Worm (Caenorhabditis elegans) whole organism, L2 larva: Measurements from ENCODE around the gene B0244.10.

Source experiments
- C34F6.9 ChIP-seq: fragments of 150-350 bp; optimal IDR thresholded peaks from 2 replicates; lab custom pipeline; 2014; ENCODE audit warnings: missing biosample characterization, missing genetic modification characterization
- F13H6.1 ChIP-seq: sonication (generic microtip); optimal IDR thresholded peaks from 2 replicates; lab custom pipeline; 2016; ENCODE audit warnings: missing genetic modification characterization, missing compliant biosample characterization
- R02D3.7 ChIP-seq: fragments of 150-350 bp; optimal IDR thresholded peaks from 2 replicates; lab custom pipeline; 2014; ENCODE audit warnings: missing biosample characterization, missing genetic modification characterization
- Y55F3AM.14 ChIP-seq: fragments of 200-800 bp; sonication (Bioruptor generic); optimal IDR thresholded peaks from 2 replicates; lab custom pipeline; 2018; ENCODE audit warnings: mild to moderate bottlenecking, missing genetic modification characterization, missing compliant biosample characterization
- ZK546.5 ChIP-seq: sonication (generic microtip); optimal IDR thresholded peaks from 2 replicates; lab custom pipeline; 2017; ENCODE audit warnings: missing biosample characterization, missing genetic modification characterization
- alr-1 ChIP-seq: fragments of 150-350 bp; optimal IDR thresholded peaks from 2 replicates; lab custom pipeline; 2014; ENCODE audit warnings: missing biosample characterization, missing genetic modification characterization
- aly-2 ChIP-seq: fragments of 150-350 bp; optimal IDR thresholded peaks from 2 replicates; lab custom pipeline; 2014; ENCODE audit warnings: missing biosample characterization, missing genetic modification characterization
- ama-1 ChIP-seq: fragments of 150-350 bp; optimal IDR thresholded peaks from 2 replicates; lab custom pipeline; 2018; ENCODE audit warnings: inconsistent platforms
- blmp-1 ChIP-seq: sonication (generic microtip); optimal IDR thresholded peaks from 2 replicates; lab custom pipeline; 2017; ENCODE audit warnings: missing genetic modification characterization, mild to moderate bottlenecking, missing compliant biosample characterization, antibody characterized with exemption, moderate library complexity; ENCODE audit not compliant: insufficient read depth
- ceh-16 ChIP-seq: fragments of 150-350 bp; optimal IDR thresholded peaks from 2 replicates; lab custom pipeline; 2014; ENCODE audit warnings: missing biosample characterization, missing genetic modification characterization
- ceh-82 ChIP-seq: fragments of 150-350 bp; optimal IDR thresholded peaks from 2 replicates; lab custom pipeline; 2014; ENCODE audit warnings: missing biosample characterization, missing genetic modification characterization
- crh-2 ChIP-seq: sonication (generic microtip); optimal IDR thresholded peaks from 2 replicates; lab custom pipeline; 2017; ENCODE audit warnings: missing biosample characterization, missing genetic modification characterization
- dmd-4 ChIP-seq: sonication (generic microtip); optimal IDR thresholded peaks from 2 replicates; lab custom pipeline; 2017; ENCODE audit warnings: missing biosample characterization, missing genetic modification characterization
- egl-27 ChIP-seq: sonication (generic microtip); optimal IDR thresholded peaks from 3 replicates; lab custom pipeline; 2017; ENCODE audit warnings: missing biosample characterization, missing genetic modification reagents, missing genetic modification characterization
- elt-1 ChIP-seq: fragments of 150-350 bp; optimal IDR thresholded peaks from 2 replicates; lab custom pipeline; 2014; ENCODE audit warnings: missing biosample characterization, missing genetic modification characterization
- elt-3 ChIP-seq: sonication (generic microtip); optimal IDR thresholded peaks from 2 replicates; lab custom pipeline; 2017; ENCODE audit warnings: missing biosample characterization, missing genetic modification characterization
- fos-1 ChIP-seq: fragments of 150-350 bp; optimal IDR thresholded peaks from 2 replicates; lab custom pipeline; 2014; ENCODE audit warnings: missing biosample characterization, missing genetic modification characterization
- gmeb-1 ChIP-seq: fragments of 150-350 bp; optimal IDR thresholded peaks from 2 replicates; lab custom pipeline; 2014; ENCODE audit warnings: missing biosample characterization, missing genetic modification characterization
- lin-11 ChIP-seq: fragments of 150-350 bp; sonication (generic microtip); optimal IDR thresholded peaks from 2 replicates; lab custom pipeline; 2014; ENCODE audit warnings: missing biosample characterization, missing genetic modification characterization, inconsistent platforms, mixed read lengths
- lin-13 ChIP-seq: fragments of 150-350 bp; optimal IDR thresholded peaks from 2 replicates; lab custom pipeline; 2014; ENCODE audit warnings: missing biosample characterization, missing genetic modification reagents, missing genetic modification characterization
- lin-39 ChIP-seq: fragments of 150-350 bp; optimal IDR thresholded peaks from 2 replicates; lab custom pipeline; 2014; ENCODE audit warnings: missing biosample characterization, missing genetic modification reagents, missing genetic modification characterization
- lsy-2 ChIP-seq, 2 experiments: fragments of 150-350 bp in 1 of 2; sonication (generic microtip) in 1 of 2; optimal IDR thresholded peaks; 2 replicates each; lab custom pipeline; 2014 to 2017; ENCODE audit warnings: missing biosample characterization in 2 of 2, missing genetic modification characterization in 2 of 2
- mab-5 ChIP-seq: fragments of 150-350 bp; optimal IDR thresholded peaks from 2 replicates; lab custom pipeline; 2014; ENCODE audit warnings: missing biosample characterization, missing genetic modification characterization
- mbf-1 ChIP-seq: sonication (generic microtip); optimal IDR thresholded peaks from 2 replicates; lab custom pipeline; 2017; ENCODE audit warnings: missing biosample characterization, missing genetic modification characterization
- mdl-1 ChIP-seq, 2 experiments: fragments of 150-350 bp in 1 of 2; sonication (generic microtip) in 1 of 2; optimal IDR thresholded peaks; 2 replicates each; lab custom pipeline; 2017; ENCODE audit warnings: missing biosample characterization in 2 of 2, missing genetic modification characterization in 2 of 2
- nhr-10 ChIP-seq: sonication (generic microtip); optimal IDR thresholded peaks from 2 replicates; lab custom pipeline; 2017; ENCODE audit warnings: missing biosample characterization, missing genetic modification characterization
- nhr-11 ChIP-seq: fragments of 150-350 bp; optimal IDR thresholded peaks from 2 replicates; lab custom pipeline; 2014; ENCODE audit warnings: missing biosample characterization, missing genetic modification characterization
- nhr-12 ChIP-seq: fragments of 150-350 bp; optimal IDR thresholded peaks from 2 replicates; lab custom pipeline; 2014; ENCODE audit warnings: missing biosample characterization, missing genetic modification characterization
- nhr-129 ChIP-seq: fragments of 150-350 bp; optimal IDR thresholded peaks from 2 replicates; lab custom pipeline; 2014; ENCODE audit warnings: missing biosample characterization, missing genetic modification characterization
- nhr-21 ChIP-seq: fragments of 150-350 bp; optimal IDR thresholded peaks from 2 replicates; lab custom pipeline; 2014; ENCODE audit warnings: missing biosample characterization, missing genetic modification characterization
- nhr-23 ChIP-seq: fragments of 150-350 bp; optimal IDR thresholded peaks from 2 replicates; lab custom pipeline; 2014; ENCODE audit warnings: missing biosample characterization, missing genetic modification reagents, missing genetic modification characterization
- nhr-237 ChIP-seq: fragments of 150-350 bp; optimal IDR thresholded peaks from 2 replicates; lab custom pipeline; 2014; ENCODE audit warnings: missing biosample characterization, missing genetic modification characterization
- nhr-25 ChIP-seq: fragments of 150-350 bp; sonication (generic microtip); optimal IDR thresholded peaks from 3 replicates; lab custom pipeline; 2014; ENCODE audit warnings: missing biosample characterization, missing genetic modification characterization
- nhr-6 ChIP-seq: fragments of 150-350 bp; optimal IDR thresholded peaks from 2 replicates; lab custom pipeline; 2014; ENCODE audit warnings: missing biosample characterization, missing genetic modification characterization
- nhr-77 ChIP-seq: fragments of 150-350 bp; optimal IDR thresholded peaks from 2 replicates; lab custom pipeline; 2014; ENCODE audit warnings: missing biosample characterization, missing genetic modification characterization
- peb-1 ChIP-seq: fragments of 150-350 bp; optimal IDR thresholded peaks from 2 replicates; lab custom pipeline; 2014; ENCODE audit warnings: missing biosample characterization, missing genetic modification characterization
- sem-4 ChIP-seq: fragments of 150-350 bp; optimal IDR thresholded peaks from 2 replicates; lab custom pipeline; 2014; ENCODE audit warnings: missing biosample characterization, missing genetic modification reagents, missing genetic modification characterization
- skn-1 ChIP-seq: sonication (generic microtip); optimal IDR thresholded peaks from 2 replicates; lab custom pipeline; 2017; ENCODE audit warnings: missing biosample characterization, missing genetic modification characterization
- sma-3 ChIP-seq: sonication (generic microtip); optimal IDR thresholded peaks from 2 replicates; lab custom pipeline; 2016; ENCODE audit warnings: missing genetic modification reagents, missing genetic modification characterization, missing compliant biosample characterization
- sma-9 ChIP-seq, 2 experiments: fragments of 150-350 bp in 1 of 2; sonication (generic microtip) in 1 of 2; optimal IDR thresholded peaks; 2 replicates each; lab custom pipeline; 2014 to 2016; ENCODE audit warnings: missing genetic modification characterization in 2 of 2, mild to moderate bottlenecking in 1 of 2, missing biosample characterization in 1 of 2, missing compliant biosample characterization in 1 of 2, missing genetic modification reagents in 1 of 2, moderate library complexity in 1 of 2
- snpc-4 ChIP-seq: fragments of 150-350 bp; optimal IDR thresholded peaks from 2 replicates; lab custom pipeline; 2014; ENCODE audit warnings: missing biosample characterization, missing genetic modification characterization
- unc-39 ChIP-seq: fragments of 150-350 bp; optimal IDR thresholded peaks from 2 replicates; lab custom pipeline; 2014; ENCODE audit warnings: missing biosample characterization, missing genetic modification characterization
- unc-55 ChIP-seq: fragments of 150-350 bp; sonication (generic microtip); optimal IDR thresholded peaks from 3 replicates; lab custom pipeline; 2014; ENCODE audit warnings: missing biosample characterization, missing genetic modification reagents, missing genetic modification characterization
- unc-62 ChIP-seq: fragments of 150-350 bp; optimal IDR thresholded peaks from 2 replicates; lab custom pipeline; 2014; ENCODE audit warnings: missing biosample characterization, missing genetic modification reagents, missing genetic modification characterization
- zag-1 ChIP-seq: fragments of 150-350 bp; optimal IDR thresholded peaks from 2 replicates; lab custom pipeline; 2014; ENCODE audit warnings: missing biosample characterization, missing genetic modification characterization
- ztf-1 ChIP-seq: fragments of 200-800 bp; sonication (Bioruptor generic); conservative IDR thresholded peaks from 2 replicates; pipeline ENCODE4 v1.3.6; 2022; ENCODE audit warnings: missing genetic modification characterization, missing compliant biosample characterization
- ztf-11 ChIP-seq: sonication (generic microtip); optimal IDR thresholded peaks from 2 replicates; lab custom pipeline; 2017; ENCODE audit warnings: missing biosample characterization, missing genetic modification characterization
- ztf-4 ChIP-seq: fragments of 150-350 bp; optimal IDR thresholded peaks from 2 replicates; lab custom pipeline; 2014; ENCODE audit warnings: missing biosample characterization, missing genetic modification characterization

B0244.10 gene

DNA sequence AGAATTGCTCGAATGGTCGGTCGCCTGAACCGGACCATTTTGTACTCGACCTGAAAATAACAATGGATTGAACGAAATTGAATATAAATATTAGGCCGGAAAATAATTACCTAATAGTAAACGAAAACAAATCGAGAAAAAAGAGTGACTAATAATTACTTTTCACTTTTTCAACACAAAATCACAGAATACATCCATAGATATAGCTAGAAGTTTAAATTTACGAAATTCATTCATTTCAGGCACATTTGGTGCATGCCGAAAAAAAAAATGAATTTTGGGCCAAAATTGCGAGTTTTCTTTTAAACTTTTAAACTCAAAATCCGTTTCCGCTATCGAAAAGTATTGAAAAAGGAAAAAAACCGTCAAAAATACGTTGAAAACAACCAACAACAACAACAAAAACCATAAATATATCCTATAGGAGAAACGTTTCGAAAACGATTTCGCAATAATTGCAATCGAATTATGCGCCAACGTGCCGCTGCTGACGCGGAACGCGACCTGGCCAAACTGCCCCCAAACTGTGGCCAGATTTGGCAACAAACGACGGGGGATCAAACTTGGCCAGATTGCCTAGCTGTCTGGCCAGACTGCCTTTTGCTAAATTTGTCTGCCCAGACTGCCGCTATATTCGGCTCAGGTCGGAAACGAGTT, 50.4 kb downstream of the B0244.10 start, which contains the start of gene Y37B11A.3:
Y37B11A.3 (minus strand) TSS at position 51 of the 657 bp plus-strand sequence.
- TF ChIP-seq mdl-1 (tag; optimal IDR thresholded peaks at IDR 0.05; lab: Kevin White, UChicago) (no peak), lin-13 (GFP tag; lab: Kevin White, UChicago) (peak; percentile 67), unc-55 (GFP tag; lab: Kevin White, UChicago) (peak; percentile 82), crh-2 (tag; lab: Kevin White, UChicago) (peak; percentile 63), snpc-4 (tag; lab: Kevin White, UChicago) (peak; percentile 15), ztf-4 (tag; lab: Kevin White, UChicago) (peak; percentile 46), ceh-82 (peak; percentile 7), nhr-11 (tag; lab: Kevin White, UChicago) (no peak), lin-11 (tag; lab: Kevin White, UChicago) (peak; percentile 71), nhr-25 (tag; lab: Kevin White, UChicago) (peak; percentile 76), ama-1 (lab: Kevin White, UChicago) (no peak), Y55F3AM.14 (no peak), nhr-21 (tag; lab: Kevin White, UChicago) (peak; percentile 55), unc-39 (tag; lab: Kevin White, UChicago) (no peak), nhr-6 (tag; lab: Kevin White, UChicago) (no peak), nhr-12 (tag; lab: Kevin White, UChicago) (no peak), F13H6.1 (peak; percentile 61), sem-4 (tag; lab: Kevin White, UChicago) (peak; percentile 58), lsy-2 (tag; optimal IDR thresholded peaks at IDR 0.05; lab: Kevin White, UChicago) (peak; percentile 81 to 83), ceh-16 (tag; lab: Kevin White, UChicago) (no peak), aly-2 (no peak), mbf-1 (no peak), mab-5 (peak; percentile 33), sma-3 (peak; percentile 81), ztf-1 (GFP tag; lab: Robert Waterston, UW) (no peak), C34F6.9 (tag; lab: Kevin White, UChicago) (peak; percentile 84), nhr-77 (tag; lab: Kevin White, UChicago) (no peak), unc-62 (GFP tag; lab: Kevin White, UChicago) (no peak), R02D3.7 (tag; lab: Kevin White, UChicago) (peak; percentile 35), zag-1 (tag; lab: Kevin White, UChicago) (peak; percentile 23), gmeb-1 (tag; lab: Kevin White, UChicago) (peak; percentile 84), egl-27 (peak; percentile 27), elt-3 (tag; lab: Kevin White, UChicago) (no peak), dmd-4 (no peak), nhr-129 (tag; lab: Kevin White, UChicago) (peak; percentile 71), blmp-1 (tag; lab: Kevin White, UChicago) (peak; percentile 19), skn-1 (tag; lab: Kevin White, UChicago) (no peak), ZK546.5 (tag; lab: Kevin White, UChicago) (no peak), elt-1 (no peak), peb-1 (no peak), nhr-10 (tag; lab: Kevin White, UChicago) (no peak), nhr-23 (tag; lab: Kevin White, UChicago) (no peak), fos-1 (peak; percentile 19), alr-1 (tag; lab: Kevin White, UChicago) (no peak), lin-39 (tag; lab: Kevin White, UChicago) (no peak), ztf-11 (tag; lab: Kevin White, UChicago) (no peak), sma-9 (GFP tag; optimal IDR thresholded peaks at IDR 0.05; lab: Kevin White, UChicago) (peak; percentile 81), sma-9 (tag; optimal IDR thresholded peaks at IDR 0.05; lab: Kevin White, UChicago) (no peak), nhr-237 (no peak)
